Fruit fly (Drosophila melanogaster): ENCODE results near the gene CG33290.
A peak's percentile ranks its signal among the peaks of the same experiment; 100 is the strongest.

DNA sequence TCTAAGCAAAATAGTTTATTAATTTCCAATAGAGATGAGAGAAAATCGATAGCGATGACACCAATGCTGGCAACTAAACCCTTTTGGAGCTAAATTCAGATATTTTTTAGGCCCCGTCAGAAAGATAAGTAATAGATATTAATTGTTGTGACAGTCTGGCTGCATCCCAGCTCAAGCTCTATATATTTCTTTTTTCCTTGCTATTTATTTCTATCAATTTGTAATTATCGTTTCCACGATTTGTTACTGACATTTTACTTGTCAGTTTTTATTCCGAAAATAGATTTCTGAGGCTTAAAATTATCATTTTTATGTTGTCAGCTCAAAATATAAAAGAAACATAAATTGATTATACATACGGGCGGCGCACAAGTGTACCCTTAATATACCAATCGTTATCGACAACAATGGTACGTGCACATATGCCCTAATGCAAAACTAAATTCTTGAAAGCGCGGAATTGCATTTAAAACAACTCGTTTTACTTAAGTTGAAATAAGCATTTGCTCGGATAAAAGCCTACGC lies 26.8 kb downstream of the CG33290 start, which contains the start of the genes CRIF and SMC5:
- TF ChIP-seq CG11902 (GFP tag; optimal IDR thresholded peaks at IDR 0.05) (peak; percentile 18), Sox14 (GFP tag; optimal IDR thresholded peaks at IDR 0.05) (no peak), svp (GFP tag) (no peak), cyc (GFP tag; optimal IDR thresholded peaks at IDR 0.05) (peak; percentile 53), CG11294 (GFP tag; IDR thresholded peaks at IDR 0.05) (no peak; the same call in 1 of the 2 replicates), CG16779 (tag; optimal IDR thresholded peaks at IDR 0.05) (no peak), esn (GFP tag; optimal IDR thresholded peaks at IDR 0.05) (peak; percentile 71), CG3919 (GFP tag; optimal IDR thresholded peaks at IDR 0.05) (no peak), Ets21C (GFP tag; optimal IDR thresholded peaks at IDR 0.05) (peak; percentile 52), CG4318 (GFP tag; optimal IDR thresholded peaks at IDR 0.05) (no peak)
